Worm (Caenorhabditis elegans) whole organism, late embryonic: ENCODE measurements around the gene F36A4.4.

Experiments used
- Y22D7AL.16 ChIP-seq: sonication (generic microtip); optimal IDR thresholded peaks from 2 replicates; lab custom pipeline; 2016; ENCODE audit warnings: missing genetic modification characterization, missing compliant biosample characterization
- ceh-14 ChIP-seq: sonication (generic microtip); optimal IDR thresholded peaks from 2 replicates; lab custom pipeline; 2016; ENCODE audit warnings: missing genotype, missing genetic modification characterization, missing compliant biosample characterization
- ceh-6 ChIP-seq: fragments of 200-800 bp; sonication (Bioruptor generic); optimal IDR thresholded peaks from 2 replicates; lab custom pipeline; 2018; ENCODE audit warnings: mild to moderate bottlenecking, missing genetic modification characterization, missing compliant biosample characterization
- elt-2 ChIP-seq: sonication (generic microtip); optimal IDR thresholded peaks from 2 replicates; lab custom pipeline; 2016; ENCODE audit warnings: missing genetic modification reagents, missing genetic modification characterization, missing compliant biosample characterization
- hlh-30 ChIP-seq: sonication (generic microtip); optimal IDR thresholded peaks from 2 replicates; lab custom pipeline; 2017; ENCODE audit warnings: antibody characterized with exemption, missing genetic modification characterization, missing compliant biosample characterization; ENCODE audit not compliant: insufficient read depth
- hlh-8 ChIP-seq: sonication (generic microtip); optimal IDR thresholded peaks from 2 replicates; lab custom pipeline; 2016; ENCODE audit warnings: missing genotype, missing genetic modification characterization, missing compliant biosample characterization
- madf-2 ChIP-seq: sonication (generic microtip); optimal IDR thresholded peaks from 2 replicates; lab custom pipeline; 2017; ENCODE audit warnings: missing genetic modification characterization, missing compliant biosample characterization
- pha-4 ChIP-seq: fragments of 150-350 bp; optimal IDR thresholded peaks from 2 replicates; lab custom pipeline; 2018; ENCODE audit warnings: missing biosample characterization, missing genetic modification reagents, missing genetic modification characterization
- sox-4 ChIP-seq: sonication (generic microtip); optimal IDR thresholded peaks from 2 replicates; lab custom pipeline; 2017; ENCODE audit warnings: mild to moderate bottlenecking, missing genetic modification characterization, inconsistent platforms, missing compliant biosample characterization
- unc-86 ChIP-seq: sonication (generic microtip); optimal IDR thresholded peaks from 2 replicates; lab custom pipeline; 2016; ENCODE audit warnings: missing genetic modification characterization, missing compliant biosample characterization

DNA sequence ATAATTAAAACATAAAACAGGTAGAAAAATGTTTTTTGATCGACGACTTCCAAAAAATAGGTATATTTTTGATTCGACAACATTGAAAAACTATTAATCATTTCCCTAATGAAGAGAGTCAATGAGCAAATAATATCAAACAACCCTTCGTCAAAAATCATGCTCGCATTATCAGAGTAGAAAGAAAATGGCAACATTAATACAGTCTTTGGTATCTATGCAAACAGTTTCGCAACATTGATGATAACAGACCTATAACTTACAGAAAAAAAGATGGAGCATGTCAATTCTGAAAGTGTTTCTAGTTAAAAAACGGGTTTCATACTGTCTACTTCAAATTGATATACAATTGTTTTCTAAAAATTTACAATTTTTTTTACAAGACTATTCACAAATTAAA lies 17.6 kb downstream of the F36A4.4 start:
- TF ChIP-seq Y22D7AL.16 (no peak), hlh-8 (no peak), ceh-6 (GFP tag; lab: Kevin White, UChicago) (no peak), unc-86 (tag; lab: Kevin White, UChicago) (no peak), hlh-30 (no peak), elt-2 (peak; percentile 42), sox-4 (tag; lab: Kevin White, UChicago) (no peak), ceh-14 (tag; lab: Kevin White, UChicago) (no peak), madf-2 (no peak), pha-4 (tag; lab: Kevin White, UChicago) (no peak)
